Fruit fly (Drosophila melanogaster): ENCODE data around the gene Prosbeta3.

DNA sequence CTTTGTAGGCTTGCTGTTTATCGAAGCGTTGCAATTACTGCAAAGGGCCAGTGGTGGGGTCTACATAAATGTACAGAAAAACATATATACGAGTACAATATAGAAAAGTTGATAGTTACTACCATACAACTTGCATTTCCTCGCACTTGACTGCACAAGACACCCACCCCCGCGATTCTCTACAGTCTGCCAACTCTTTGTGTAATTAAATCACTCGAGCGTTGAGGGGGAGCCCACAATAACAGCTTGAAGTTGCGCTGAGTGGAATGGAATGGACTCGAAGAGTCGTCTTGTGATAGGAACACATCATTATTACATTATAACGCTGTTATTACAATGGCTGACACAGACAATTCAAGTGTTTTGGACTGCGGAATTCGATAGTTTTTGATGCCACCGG, 23.4 kb upstream of the Prosbeta3 start:
- TF ChIP-seq pan (optimal IDR thresholded peaks at IDR 0.05) (no peak), CG8478 (optimal IDR thresholded peaks at IDR 0.05) (no peak), psq (optimal IDR thresholded peaks at IDR 0.05) (no peak), usp (GFP tag; optimal IDR thresholded peaks at IDR 0.05) (no peak)

Measured in whole organism.